Fruit fly (Drosophila melanogaster) whole organism, prepupa: ENCODE measurements around the gene CG3224.

ENCODE experiments used
- Blimp-1 ChIP-seq: fragments of 200-800 bp; sonication (Bioruptor generic); optimal IDR thresholded peaks from 3 replicates; lab custom pipeline; 2017; ENCODE audit warnings: missing biosample characterization, missing genetic modification characterization, mild to moderate bottlenecking, moderate library complexity, missing genetic modification reagents
- CG10631 ChIP-seq: fragments of 200-800 bp; sonication (Bioruptor generic); optimal IDR thresholded peaks from 2 replicates; lab custom pipeline; 2016; ENCODE audit warnings: missing biosample characterization, missing genetic modification characterization
- CG15336 ChIP-seq: fragments of 200-800 bp; sonication (Bioruptor generic); IDR thresholded peaks from 2 replicates; pipeline ENCODE4 v1.3.6; 2022; ENCODE audit warnings: missing biosample characterization, missing genetic modification characterization
- CG1621 ChIP-seq: fragments of 200-800 bp; sonication (Bioruptor generic); optimal IDR thresholded peaks from 3 replicates; lab custom pipeline; 2018; ENCODE audit warnings: missing biosample characterization, mild to moderate bottlenecking, missing genetic modification characterization
- CG16779 ChIP-seq: fragments of 200-800 bp; sonication (Bioruptor generic); optimal IDR thresholded peaks from 3 replicates; lab custom pipeline; 2017; ENCODE audit warnings: missing biosample characterization, mild to moderate bottlenecking, missing genetic modification characterization
- CG3032 ChIP-seq: fragments of 200-800 bp; optimal IDR thresholded peaks from 2 replicates; lab custom pipeline; 2019; ENCODE audit warnings: missing biosample characterization, mild to moderate bottlenecking, missing genetic modification characterization, moderate library complexity
- CG31627 ChIP-seq: fragments of 200-800 bp; sonication (Bioruptor generic); optimal IDR thresholded peaks from 3 replicates; lab custom pipeline; 2016; ENCODE audit warnings: missing biosample characterization, missing genetic modification characterization
- CG32006 ChIP-seq: fragments of 200-800 bp; sonication (Bioruptor generic); optimal IDR thresholded peaks from 3 replicates; lab custom pipeline; 2017; ENCODE audit warnings: missing biosample characterization, mild to moderate bottlenecking, missing genetic modification characterization
- CG3919 ChIP-seq: fragments of 200-800 bp; sonication (Bioruptor generic); optimal IDR thresholded peaks from 3 replicates; lab custom pipeline; 2016; ENCODE audit warnings: missing biosample characterization, missing genetic modification characterization
- CG4318 ChIP-seq: fragments of 200-800 bp; sonication (Bioruptor generic); optimal IDR thresholded peaks from 3 replicates; lab custom pipeline; 2017; ENCODE audit warnings: missing biosample characterization, mild to moderate bottlenecking, missing genetic modification characterization
- CG6163 ChIP-seq: fragments of 200-800 bp; sonication (Bioruptor generic); IDR thresholded peaks from 3 replicates; pipeline ENCODE4 v1.3.6; 2022; ENCODE audit warnings: missing biosample characterization, missing genetic modification characterization
- CG6276 ChIP-seq: fragments of 200-800 bp; sonication (Bioruptor generic); optimal IDR thresholded peaks from 2 replicates; lab custom pipeline; 2017; ENCODE audit warnings: missing biosample characterization, mild to moderate bottlenecking, missing genetic modification characterization
- CG6808 ChIP-seq: fragments of 200-800 bp; sonication (Bioruptor generic); optimal IDR thresholded peaks from 3 replicates; lab custom pipeline; 2017; ENCODE audit warnings: missing biosample characterization, missing genetic modification characterization, mild to moderate bottlenecking, moderate library complexity, missing genetic modification reagents
- CG6854 ChIP-seq: fragments of 200-800 bp; sonication (Bioruptor generic); optimal IDR thresholded peaks from 2 replicates; lab custom pipeline; 2017; ENCODE audit warnings: missing biosample characterization, mild to moderate bottlenecking, missing genetic modification characterization
- CG7368 ChIP-seq: fragments of 200-800 bp; sonication (Bioruptor generic); optimal IDR thresholded peaks from 3 replicates; lab custom pipeline; 2016; ENCODE audit warnings: missing biosample characterization, missing genetic modification characterization
- CG8119 ChIP-seq: fragments of 200-800 bp; sonication (Bioruptor generic); IDR thresholded peaks from 3 replicates; pipeline ENCODE4 v1.3.6; 2022; ENCODE audit warnings: missing biosample characterization, missing genetic modification characterization
- CG8319 ChIP-seq: fragments of 200-800 bp; sonication (Bioruptor generic); optimal IDR thresholded peaks from 3 replicates; lab custom pipeline; 2016; ENCODE audit warnings: missing biosample characterization, missing genetic modification characterization
- Eip75B ChIP-seq: fragments of 200-800 bp; sonication (Bioruptor generic); optimal IDR thresholded peaks from 3 replicates; lab custom pipeline; 2016; ENCODE audit warnings: missing biosample characterization, missing genetic modification characterization
- Eip78C ChIP-seq: fragments of 200-800 bp; sonication (Bioruptor generic); peaks from one replicate; lab custom pipeline; 2016; ENCODE audit warnings: missing biosample characterization, missing genetic modification characterization
- Ets21C ChIP-seq: fragments of 200-800 bp; sonication (Bioruptor generic); optimal IDR thresholded peaks from 3 replicates; lab custom pipeline; 2016; ENCODE audit warnings: missing biosample characterization, missing genetic modification characterization
- Ets96B ChIP-seq: fragments of 200-800 bp; optimal IDR thresholded peaks from 2 replicates; lab custom pipeline; 2019; ENCODE audit warnings: missing biosample characterization, mild to moderate bottlenecking, missing genetic modification characterization, moderate library complexity
- Gug ChIP-seq: fragments of 200-800 bp; sonication (Bioruptor generic); IDR thresholded peaks from 2 replicates; pipeline ENCODE4 v1.3.6; 2022; ENCODE audit warnings: missing biosample characterization, missing genetic modification characterization
- Hr38 ChIP-seq: sonication (Bioruptor generic); optimal IDR thresholded peaks from 2 replicates; lab custom pipeline; 2016; ENCODE audit warnings: missing biosample characterization, missing genetic modification characterization
- Hr4 ChIP-seq: fragments of 200-800 bp; sonication (Bioruptor generic); optimal IDR thresholded peaks from 3 replicates; lab custom pipeline; 2016; ENCODE audit warnings: missing biosample characterization, missing genetic modification characterization
- Lpt ChIP-seq: fragments of 200-800 bp; sonication (Bioruptor generic); optimal IDR thresholded peaks from 3 replicates; lab custom pipeline; 2016; ENCODE audit warnings: missing biosample characterization, missing genetic modification characterization
- Met ChIP-seq: fragments of 200-800 bp; sonication (Bioruptor generic); optimal IDR thresholded peaks from 3 replicates; lab custom pipeline; 2016; ENCODE audit warnings: missing biosample characterization, missing genetic modification characterization
- OdsH ChIP-seq: fragments of 200-800 bp; sonication (Bioruptor generic); optimal IDR thresholded peaks from 3 replicates; lab custom pipeline; 2016; ENCODE audit warnings: missing biosample characterization, missing genetic modification characterization
- Smox ChIP-seq: fragments of 200-800 bp; sonication (Bioruptor generic); optimal IDR thresholded peaks from 3 replicates; lab custom pipeline; 2016; ENCODE audit warnings: missing biosample characterization, missing genetic modification characterization
- Sox102F ChIP-seq: fragments of 200-800 bp; sonication (Bioruptor generic); optimal IDR thresholded peaks from 2 replicates; lab custom pipeline; 2016; ENCODE audit warnings: missing biosample characterization, mild to moderate bottlenecking, missing genetic modification characterization
- Sox14 ChIP-seq: fragments of 200-800 bp; sonication (Bioruptor generic); optimal IDR thresholded peaks from 3 replicates; lab custom pipeline; 2016; ENCODE audit warnings: missing biosample characterization, missing genetic modification characterization
- Sox15 ChIP-seq: fragments of 200-800 bp; sonication (Bioruptor generic); optimal IDR thresholded peaks from 3 replicates; lab custom pipeline; 2016; ENCODE audit warnings: missing biosample characterization, missing genetic modification characterization
- achi ChIP-seq: fragments of 200-800 bp; sonication (Bioruptor generic); optimal IDR thresholded peaks from 3 replicates; lab custom pipeline; 2016; ENCODE audit warnings: missing biosample characterization, missing genetic modification characterization
- cyc ChIP-seq: fragments of 200-800 bp; sonication (Bioruptor generic); optimal IDR thresholded peaks from 3 replicates; lab custom pipeline; 2016; ENCODE audit warnings: missing biosample characterization, missing genetic modification characterization
- dac ChIP-seq: fragments of 200-800 bp; sonication (Bioruptor generic); optimal IDR thresholded peaks from 2 replicates; lab custom pipeline; 2017; ENCODE audit warnings: missing biosample characterization, mild to moderate bottlenecking, missing genetic modification characterization
- dsx ChIP-seq: fragments of 200-800 bp; optimal IDR thresholded peaks from 3 replicates; lab custom pipeline; 2019; ENCODE audit warnings: missing biosample characterization, mild to moderate bottlenecking, missing genetic modification characterization, moderate library complexity; ENCODE audit not compliant: poor library complexity, severe bottlenecking
- eg ChIP-seq: fragments of 200-800 bp; sonication (Bioruptor generic); IDR thresholded peaks from 3 replicates; pipeline ENCODE4 v1.3.6; 2022; ENCODE audit warnings: missing biosample characterization, missing genetic modification characterization
- esn ChIP-seq: fragments of 200-800 bp; sonication (Bioruptor generic); optimal IDR thresholded peaks from 2 replicates; lab custom pipeline; 2016; ENCODE audit warnings: missing biosample characterization, mild to moderate bottlenecking, missing genetic modification characterization, moderate library complexity
- fd59A ChIP-seq: fragments of 200-800 bp; sonication (Bioruptor generic); optimal IDR thresholded peaks from 2 replicates; lab custom pipeline; 2017; ENCODE audit warnings: missing biosample characterization, mild to moderate bottlenecking, missing genetic modification characterization, missing genetic modification reagents
- fd85E ChIP-seq: fragments of 200-800 bp; sonication (Bioruptor generic); optimal IDR thresholded peaks from 3 replicates; lab custom pipeline; 2016; ENCODE audit warnings: missing biosample characterization, missing genetic modification characterization
- fkh ChIP-seq: fragments of 200-800 bp; sonication (Bioruptor generic); optimal IDR thresholded peaks from 3 replicates; lab custom pipeline; 2017; ENCODE audit warnings: missing biosample characterization, mild to moderate bottlenecking, missing genetic modification characterization, moderate library complexity
- lz ChIP-seq: fragments of 200-800 bp; sonication (Bioruptor generic); optimal IDR thresholded peaks from 3 replicates; lab custom pipeline; 2016; ENCODE audit warnings: missing biosample characterization, missing genetic modification characterization
- net ChIP-seq: fragments of 200-800 bp; sonication (Bioruptor generic); optimal IDR thresholded peaks from 3 replicates; lab custom pipeline; 2016; ENCODE audit warnings: missing biosample characterization, missing genetic modification characterization
- pdm3 ChIP-seq: fragments of 200-800 bp; sonication (Bioruptor generic); optimal IDR thresholded peaks from 3 replicates; lab custom pipeline; 2016; ENCODE audit warnings: missing biosample characterization, missing genetic modification characterization
- salr ChIP-seq, 2 experiments: fragments of 200-800 bp; sonication (Bioruptor generic); optimal IDR thresholded peaks; 3 replicates each; lab custom pipeline; 2016 to 2018; ENCODE audit warnings: missing biosample characterization in 2 of 2, missing genetic modification characterization in 2 of 2, mild to moderate bottlenecking in 1 of 2
- spab ChIP-seq: fragments of 200-800 bp; sonication (Bioruptor generic); optimal IDR thresholded peaks from 2 replicates; lab custom pipeline; 2017; ENCODE audit warnings: missing biosample characterization, mild to moderate bottlenecking, missing genetic modification characterization, missing genetic modification reagents
- svp ChIP-seq: fragments of 200-800 bp; sonication (Bioruptor generic); peaks from one replicate; lab custom pipeline; 2016; ENCODE audit warnings: missing biosample characterization, missing genetic modification characterization
- topi ChIP-seq: fragments of 200-800 bp; sonication (Bioruptor generic); optimal IDR thresholded peaks from 3 replicates; lab custom pipeline; 2016; ENCODE audit warnings: missing biosample characterization, missing genetic modification characterization
- vri ChIP-seq: fragments of 200-800 bp; sonication (Bioruptor generic); optimal IDR thresholded peaks from 3 replicates; lab custom pipeline; 2016; ENCODE audit warnings: missing biosample characterization, mild to moderate bottlenecking, missing genetic modification characterization

Gene CG3224

dm6 chrX:6705059-6705802 is 44.0 kb upstream of the CG3224 start (continued):
- TF ChIP-seq Gug (no peak), Sox102F (GFP tag; lab: Kevin White, UChicago) (no peak), fkh (GFP tag; lab: Kevin White, UChicago) (no peak), dsx (GFP tag; lab: Kevin White, UChicago) (peak; percentile 26), Eip78C (GFP tag; lab: Kevin White, UChicago) (peak; percentile 91), fd85E (GFP tag; lab: Kevin White, UChicago) (no peak), spab (GFP tag; lab: Kevin White, UChicago) (peak; percentile 28), Lpt (GFP tag; lab: Kevin White, UChicago) (peak; percentile 1), achi (GFP tag; lab: Kevin White, UChicago) (peak; percentile 40), CG6854 (no peak), fd59A (peak; percentile 7), CG3032 (tag; lab: Kevin White, UChicago) (peak; percentile 26), CG10631 (peak; percentile 43), CG4318 (GFP tag; lab: Kevin White, UChicago) (peak; percentile 34), OdsH (GFP tag; lab: Kevin White, UChicago) (no peak), Hr4 (GFP tag; lab: Kevin White, UChicago) (peak; percentile 59), CG8119 (GFP tag; lab: Robert Waterston, UW) (no peak), dac (no peak), Met (GFP tag; lab: Kevin White, UChicago) (peak; percentile 7), esn (GFP tag; lab: Kevin White, UChicago) (peak; percentile 56), CG15336 (GFP tag; lab: Robert Waterston, UW) (peak; percentile 52; the same call in 1 of the 2 replicates), Smox (GFP tag; lab: Kevin White, UChicago) (peak; percentile 22), CG32006 (GFP tag; lab: Kevin White, UChicago) (peak; percentile 54), Sox14 (GFP tag; lab: Kevin White, UChicago) (peak; percentile 46), eg (0 out of 3 replicates have a peak, but pooled peaks have one; percentile 16), svp (GFP tag; lab: Kevin White, UChicago) (peak; percentile 86), Sox15 (GFP tag; lab: Kevin White, UChicago) (no peak), CG1621 (peak; percentile 19), cyc (GFP tag; lab: Kevin White, UChicago) (no peak), Ets21C (peak; percentile 24), salr (GFP tag; optimal IDR thresholded peaks at IDR 0.05; lab: Kevin White, UChicago) (peak; percentile 5 to 32), Eip75B (GFP tag; lab: Kevin White, UChicago) (peak; percentile 49), CG8319 (no peak), Blimp-1 (no peak), CG6163 (GFP tag; lab: Robert Waterston, UW) (no peak), CG16779 (tag; lab: Kevin White, UChicago) (no peak), CG6276 (GFP tag; lab: Kevin White, UChicago) (peak; percentile 21), CG6808 (GFP tag; lab: Kevin White, UChicago) (peak; percentile 46)
- TF ChIP-seq, all 60 proteins: peak for 33

dm6 chrX:6703957-6704356 is 42.7 kb upstream of the CG3224 start:
- TF ChIP-seq CG32006 (GFP tag; lab: Kevin White, UChicago) (peak; percentile 57), Hr38 (GFP tag; lab: Kevin White, UChicago) (no peak), pdm3 (peak; percentile 20), Lpt (GFP tag; lab: Kevin White, UChicago) (no peak), vri (GFP tag; lab: Kevin White, UChicago) (no peak), fd85E (GFP tag; lab: Kevin White, UChicago) (no peak), fkh (GFP tag; lab: Kevin White, UChicago) (no peak), CG31627 (no peak), eg (no peak), achi (GFP tag; lab: Kevin White, UChicago) (peak; percentile 16), CG16779 (tag; lab: Kevin White, UChicago) (no peak), Eip75B (GFP tag; lab: Kevin White, UChicago) (peak; percentile 18), CG7368 (no peak), net (GFP tag; lab: Kevin White, UChicago) (peak; percentile 12), Ets21C (no peak), CG8319 (no peak), Eip78C (GFP tag; lab: Kevin White, UChicago) (peak; percentile 70), lz (GFP tag; lab: Kevin White, UChicago) (no peak), CG6163 (GFP tag; lab: Robert Waterston, UW) (no peak), Hr4 (GFP tag; lab: Kevin White, UChicago) (no peak), CG15336 (GFP tag; lab: Robert Waterston, UW) (no peak), Ets96B (tag; lab: Kevin White, UChicago) (peak; percentile 37), CG6276 (GFP tag; lab: Kevin White, UChicago) (no peak), CG3919 (GFP tag; lab: Kevin White, UChicago) (no peak), Sox102F (GFP tag; lab: Kevin White, UChicago) (no peak), topi (GFP tag; lab: Kevin White, UChicago) (no peak), Smox (GFP tag; lab: Kevin White, UChicago) (no peak)
